Worm (Caenorhabditis elegans) whole organism, L4 larva: Measurements from ENCODE around the gene B0302.5.

ENCODE experiments used
- ZK337.2 ChIP-seq: fragments of 200-800 bp; sonication (Bioruptor generic); IDR thresholded peaks from 2 replicates; pipeline ENCODE4 v1.3.6; 2022; ENCODE audit warnings: missing genetic modification reagents, missing genetic modification characterization, missing compliant biosample characterization
- ctbp-1 ChIP-seq: fragments of 200-800 bp; sonication (Bioruptor generic); IDR thresholded peaks from 2 replicates; pipeline ENCODE4 v1.3.6; 2022; ENCODE audit warnings: missing genetic modification reagents, missing genetic modification characterization, missing compliant biosample characterization
- egl-27 ChIP-seq: sonication (generic microtip); optimal IDR thresholded peaks from 3 replicates; lab custom pipeline; 2017; ENCODE audit warnings: missing biosample characterization, missing genetic modification reagents, missing genetic modification characterization
- madf-5 ChIP-seq, 2 experiments: fragments of 200-800 bp; sonication (Bioruptor generic); IDR thresholded peaks; 2 replicates each; pipeline ENCODE4 v1.3.6; 2022; ENCODE audit warnings: missing compliant biosample characterization in 2 of 2, missing genetic modification characterization in 2 of 2
- nhr-102 ChIP-seq: sonication (generic microtip); optimal IDR thresholded peaks from 2 replicates; lab custom pipeline; 2016; ENCODE audit warnings: mild to moderate bottlenecking, missing genetic modification characterization, moderate library complexity, missing compliant biosample characterization
- nhr-237 ChIP-seq: sonication (generic microtip); optimal IDR thresholded peaks from 2 replicates; lab custom pipeline; 2017; ENCODE audit warnings: missing biosample characterization, missing genetic modification characterization
- nhr-76 ChIP-seq: fragments of 150-350 bp; optimal IDR thresholded peaks from 2 replicates; lab custom pipeline; 2014; ENCODE audit warnings: missing biosample characterization, missing genetic modification characterization
- unc-62 ChIP-seq, 3 experiments: fragments of 150-350 bp in 1 of 3; sonication (generic microtip); optimal IDR thresholded peaks in 2 of 3; peaks in 1 of 3; 1 replicate in 1 of 3; 2 replicates in 2 of 3; lab custom pipeline; 2014 to 2017; ENCODE audit warnings: missing biosample characterization in 3 of 3, missing genetic modification characterization in 3 of 3, missing genetic modification reagents in 3 of 3, missing genotype in 1 of 3

DNA sequence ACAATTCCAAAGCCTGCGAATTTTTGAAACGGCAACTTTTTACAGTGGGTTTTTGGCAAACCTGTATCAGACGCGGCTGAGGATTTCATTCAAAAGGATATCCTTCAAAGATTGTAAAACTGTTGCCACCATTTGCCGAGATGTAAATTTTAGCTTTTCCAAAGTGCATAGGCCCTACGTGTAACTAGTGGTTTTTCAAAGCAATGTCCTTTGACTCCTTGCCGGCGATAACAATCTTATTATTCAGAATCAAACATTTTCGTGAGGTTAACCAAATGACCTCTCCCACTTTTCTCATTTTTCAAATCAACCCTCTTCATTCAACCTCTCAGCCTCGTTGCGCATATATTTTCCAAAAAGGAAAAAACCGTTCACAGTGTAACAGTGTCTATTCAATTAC lies 36.4 kb upstream of the B0302.5 start, which contains the start of gene T25G12.3:
- TF ChIP-seq unc-62 (GFP tag; optimal IDR thresholded peaks at IDR 0.05 in 1 of 2; lab: Kevin White, UChicago) (no peak), unc-62 (tag; optimal IDR thresholded peaks at IDR 0.05; lab: Kevin White, UChicago) (no peak), madf-5 (GFP tag; IDR thresholded peaks at IDR 0.05; lab: Robert Waterston, UW) (no peak), ZK337.2 (GFP tag; lab: Robert Waterston, UW) (no peak), ctbp-1 (GFP tag; lab: Robert Waterston, UW) (no peak), egl-27 (tag; lab: Kevin White, UChicago) (no peak), nhr-237 (no peak), nhr-76 (tag; lab: Kevin White, UChicago) (no peak), nhr-102 (tag; lab: Kevin White, UChicago) (no peak)
